Worm (Caenorhabditis elegans): ENCODE data around the gene col-122.

DNA sequence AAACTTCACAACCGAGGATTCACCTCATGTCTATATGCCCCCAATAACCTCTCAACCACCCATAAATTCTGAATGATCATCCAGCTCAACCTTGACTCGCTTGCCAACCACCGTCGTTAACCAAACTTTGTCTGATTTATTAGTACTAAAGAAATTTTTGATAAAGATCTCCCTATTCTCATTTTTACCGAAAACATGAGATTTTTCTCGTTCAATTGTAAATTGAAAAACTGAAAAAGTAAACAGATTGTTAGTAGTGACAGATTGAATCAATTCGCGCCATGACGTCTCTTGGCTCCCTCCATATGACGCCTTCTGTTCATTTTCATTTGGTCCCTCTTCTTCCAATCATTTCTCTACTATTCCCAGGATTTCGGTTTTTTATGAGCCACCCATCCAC lies 44.8 kb downstream of the col-122 start:
- TF ChIP-seq elt-4 (tag; optimal IDR thresholded peaks at IDR 0.05) (no peak), pha-4 (tag; optimal IDR thresholded peaks at IDR 0.05) (no peak), hlh-8 (tag; optimal IDR thresholded peaks at IDR 0.05) (no peak), sox-4 (tag; optimal IDR thresholded peaks at IDR 0.05) (no peak), ama-1 (optimal IDR thresholded peaks at IDR 0.05) (no peak)

Data from whole organism, late embryonic.